Worm (Caenorhabditis elegans): ENCODE measurements around the gene K12B6.9.

The K12B6.9 gene

ce11 chrV:6248714-6249113 lies 43.8 kb downstream of the K12B6.9 start (continued):
- TF ChIP-seq zag-1 (tag; optimal IDR thresholded peaks at IDR 0.05) (no peak), mdl-1 (tag; optimal IDR thresholded peaks at IDR 0.05) (no peak), nhr-237 (tag; optimal IDR thresholded peaks at IDR 0.05) (no peak), ceh-28 (tag; optimal IDR thresholded peaks at IDR 0.05) (no peak), ama-1 (optimal IDR thresholded peaks at IDR 0.05) (no peak), nhr-11 (tag; optimal IDR thresholded peaks at IDR 0.05) (no peak), unc-62 (GFP tag; optimal IDR thresholded peaks at IDR 0.05) (no peak)

ce11 chrV:6247397-6247796 lies 45.1 kb downstream of the K12B6.9 start:
- TF ChIP-seq mml-1 (tag; optimal IDR thresholded peaks at IDR 0.05) (no peak), nhr-12 (tag; optimal IDR thresholded peaks at IDR 0.05) (no peak), fos-1 (tag; optimal IDR thresholded peaks at IDR 0.05) (no peak), aly-2 (tag; optimal IDR thresholded peaks at IDR 0.05) (no peak), lsy-12 (tag; optimal IDR thresholded peaks at IDR 0.05) (no peak), ZK546.5 (tag; optimal IDR thresholded peaks at IDR 0.05) (no peak), egl-5 (tag; optimal IDR thresholded peaks at IDR 0.05) (no peak), jun-1 (tag; optimal IDR thresholded peaks at IDR 0.05) (peak; percentile 32), ztf-4 (tag; optimal IDR thresholded peaks at IDR 0.05) (no peak), fkh-10 (GFP tag; optimal IDR thresholded peaks at IDR 0.05) (no peak), lin-15B (tag; optimal IDR thresholded peaks at IDR 0.05) (no peak), pha-4 (tag; optimal IDR thresholded peaks at IDR 0.05) (no peak), elt-3 (tag; optimal IDR thresholded peaks at IDR 0.05) (peak; percentile 45 to 94 (median 89)), ceh-9 (tag; optimal IDR thresholded peaks at IDR 0.05) (no peak), unc-62 (GFP tag; optimal IDR thresholded peaks at IDR 0.05) (peak; percentile 9), eor-1 (tag; optimal IDR thresholded peaks at IDR 0.05) (no peak), tbx-2 (tag; optimal IDR thresholded peaks at IDR 0.05) (no peak), nfya-1 (tag; optimal IDR thresholded peaks at IDR 0.05; ENCODE audit: insufficient read depth) (no peak), pqm-1 (tag; optimal IDR thresholded peaks at IDR 0.05) (peak; percentile 29), R02D3.7 (tag; optimal IDR thresholded peaks at IDR 0.05) (peak; percentile 34), ceh-28 (tag; optimal IDR thresholded peaks at IDR 0.05) (peak; percentile 50), hmg-11 (tag; optimal IDR thresholded peaks at IDR 0.05) (no peak), nhr-76 (tag; optimal IDR thresholded peaks at IDR 0.05) (no peak), elt-2 (tag; optimal IDR thresholded peaks at IDR 0.05) (peak; percentile 79), mdl-1 (tag; optimal IDR thresholded peaks at IDR 0.05) (peak; percentile 59), fkh-2 (tag; optimal IDR thresholded peaks at IDR 0.05) (no peak), nhr-25 (tag; optimal IDR thresholded peaks at IDR 0.05) (peak; percentile 82), sea-2 (GFP tag; optimal IDR thresholded peaks at IDR 0.05) (no peak), nhr-11 (tag; optimal IDR thresholded peaks at IDR 0.05) (no peak), lin-39 (tag; optimal IDR thresholded peaks at IDR 0.05) (no peak), ztf-11 (tag; optimal IDR thresholded peaks at IDR 0.05) (no peak), egl-27 (tag; optimal IDR thresholded peaks at IDR 0.05) (no peak), unc-39 (tag; optimal IDR thresholded peaks at IDR 0.05) (no peak), ceh-16 (tag; optimal IDR thresholded peaks at IDR 0.05) (no peak), zag-1 (tag; optimal IDR thresholded peaks at IDR 0.05) (no peak), nhr-43 (tag; optimal IDR thresholded peaks at IDR 0.05; ENCODE audit: poor library complexity, severe bottlenecking) (peak; percentile 97), ceh-82 (tag; optimal IDR thresholded peaks at IDR 0.05) (no peak), nhr-67 (tag; optimal IDR thresholded peaks at IDR 0.05) (no peak), elt-1 (tag; optimal IDR thresholded peaks at IDR 0.05) (no peak), nhr-237 (tag; optimal IDR thresholded peaks at IDR 0.05) (no peak), ama-1 (optimal IDR thresholded peaks at IDR 0.05) (no peak), nhr-23 (tag; optimal IDR thresholded peaks at IDR 0.05) (peak; percentile 93)

- TF ChIP-seq ztf-4 (tag; optimal IDR thresholded peaks at IDR 0.05) = peak; percentile 53
- peak; percentile 48 for TF ChIP-seq nhr-11 (tag; optimal IDR thresholded peaks at IDR 0.05)
- peak; percentile 76 for TF ChIP-seq mdl-1 (tag; optimal IDR thresholded peaks at IDR 0.05)
- TF ChIP-seq nfya-1 (tag; optimal IDR thresholded peaks at IDR 0.05; ENCODE audit: insufficient read depth) = peak; percentile 84
- peak; percentile 76 for TF ChIP-seq jun-1 (tag; optimal IDR thresholded peaks at IDR 0.05)
- TF ChIP-seq fkh-2 (tag; optimal IDR thresholded peaks at IDR 0.05) = no peak
- peak; percentile 44 for TF ChIP-seq elt-1 (tag; optimal IDR thresholded peaks at IDR 0.05)
- peak; percentile 89 for TF ChIP-seq tbx-2 (tag; optimal IDR thresholded peaks at IDR 0.05)
- peak; percentile 60 to 90 (median 85) for TF ChIP-seq elt-3 (tag; optimal IDR thresholded peaks at IDR 0.05)
- TF ChIP-seq egl-27 (tag; optimal IDR thresholded peaks at IDR 0.05) = peak; percentile 85
- TF ChIP-seq mml-1 (tag; optimal IDR thresholded peaks at IDR 0.05) = no peak
- peak; percentile 51 for TF ChIP-seq sea-2 (GFP tag; optimal IDR thresholded peaks at IDR 0.05)
- TF ChIP-seq unc-39 (tag; optimal IDR thresholded peaks at IDR 0.05) = no peak
- no peak for TF ChIP-seq nhr-76 (tag; optimal IDR thresholded peaks at IDR 0.05)
- TF ChIP-seq pha-4 (tag; optimal IDR thresholded peaks at IDR 0.05) = peak; percentile 96
- TF ChIP-seq nhr-28 (tag; optimal IDR thresholded peaks at IDR 0.05) = peak; percentile 23
- TF ChIP-seq fkh-10 (GFP tag; optimal IDR thresholded peaks at IDR 0.05) = no peak
- TF ChIP-seq egl-5 (tag; optimal IDR thresholded peaks at IDR 0.05) = peak; percentile 6
- TF ChIP-seq daf-12 (tag; optimal IDR thresholded peaks at IDR 0.05) = no peak
- peak; percentile 86 for TF ChIP-seq pqm-1 (tag; optimal IDR thresholded peaks at IDR 0.05)
- peak; percentile 96 for TF ChIP-seq nhr-25 (tag; optimal IDR thresholded peaks at IDR 0.05)
- peak; percentile 76 for TF ChIP-seq R02D3.7 (tag; optimal IDR thresholded peaks at IDR 0.05)
- peak; percentile 34 for TF ChIP-seq skn-1 (tag; optimal IDR thresholded peaks at IDR 0.05)
- TF ChIP-seq snpc-4 (tag; optimal IDR thresholded peaks at IDR 0.05) = peak; percentile 21
- TF ChIP-seq lsy-12 (tag; optimal IDR thresholded peaks at IDR 0.05) = peak; percentile 79
- peak; percentile 96 for TF ChIP-seq nhr-23 (tag; optimal IDR thresholded peaks at IDR 0.05)
- no peak for TF ChIP-seq nhr-67 (tag; optimal IDR thresholded peaks at IDR 0.05)
- TF ChIP-seq ztf-11 (tag; optimal IDR thresholded peaks at IDR 0.05) = no peak
- peak; percentile 67 for TF ChIP-seq hmg-11 (tag; optimal IDR thresholded peaks at IDR 0.05)
- peak; percentile 78 for TF ChIP-seq unc-62 (GFP tag; optimal IDR thresholded peaks at IDR 0.05)
- TF ChIP-seq fos-1 (tag; optimal IDR thresholded peaks at IDR 0.05) = no peak
- TF ChIP-seq ceh-9 (tag; optimal IDR thresholded peaks at IDR 0.05) = no peak
Measured at ce11 chrV:6246454-6246981, 45.9 kb downstream of the K12B6.9 start, which contains the start of gene dmd-7. Gene dmd-7 (plus strand): TSS chrV:6246931.

All from whole organism, L3 larva.